Worm (Caenorhabditis elegans): Measurements from ENCODE around the gene T23F2.5.
A peak's percentile ranks its signal among the peaks of the same experiment; 100 is the strongest.

Gene T23F2.5

ce11 chrX:5522769-5523601 is 6.0 kb upstream of the T23F2.5 start, which contains the start of gene mboa-3 (continued):
- TF ChIP-seq bed-1 (GFP tag; IDR thresholded peaks at IDR 0.05) = no peak
- TF ChIP-seq lsy-27 (tag; optimal IDR thresholded peaks at IDR 0.05; ENCODE audit: borderline replicate concordance, insufficient read depth) = no peak
- TF ChIP-seq sdz-38 (tag; optimal IDR thresholded peaks at IDR 0.05) = no peak
- TF ChIP-seq dox-1 (GFP tag; IDR thresholded peaks at IDR 0.05) = peak; percentile 45; the same call in 1 of the 2 replicates
- no peak for TF ChIP-seq hmg-1.2 (GFP tag; IDR thresholded peaks at IDR 0.05)
- TF ChIP-seq ztf-22 (GFP tag; optimal IDR thresholded peaks at IDR 0.05) = peak; percentile 27
- TF ChIP-seq ztf-28 (GFP tag; IDR thresholded peaks at IDR 0.05) = no peak
- TF ChIP-seq lin-54 (GFP tag; optimal IDR thresholded peaks at IDR 0.05) = no peak

ce11 chrX:5519567-5519966 is 2.6 kb upstream of the T23F2.5 start:
- TF ChIP-seq cebp-1 (GFP tag; IDR thresholded peaks at IDR 0.05) = no peak
- TF ChIP-seq cebp-1 (tag; optimal IDR thresholded peaks at IDR 0.05) = peak; percentile 60
- TF ChIP-seq K12H6.12 (tag; optimal IDR thresholded peaks at IDR 0.05) = no peak

ce11 chrX:5518352-5518751 is 1.4 kb upstream of the T23F2.5 start:
- peak; percentile 37; the same call in 1 of the 2 replicates for TF ChIP-seq hmg-1.2 (GFP tag; IDR thresholded peaks at IDR 0.05)
- 0 out of 2 replicates have a peak, but pooled peaks have one; percentile 6 for TF ChIP-seq nhr-120 (GFP tag; IDR thresholded peaks at IDR 0.05)
- TF ChIP-seq madf-8 (GFP tag; conservative IDR thresholded peaks at IDR 0.05) = 0 out of 2 replicates have a peak, but pooled peaks have one; percentile 21
- TF ChIP-seq dpl-1 (GFP tag; optimal IDR thresholded peaks at IDR 0.05) = peak; percentile 37
- no peak for TF ChIP-seq akir-1 (GFP tag; optimal IDR thresholded peaks at IDR 0.05)
- TF ChIP-seq sdz-38 (tag; optimal IDR thresholded peaks at IDR 0.05) = no peak
- TF ChIP-seq bed-2 (GFP tag; IDR thresholded peaks at IDR 0.05) = no peak
- TF ChIP-seq egrh-3 (GFP tag; IDR thresholded peaks at IDR 0.05) = peak; percentile 48; the same call in 1 of the 2 replicates
- TF ChIP-seq lin-26 (GFP tag; IDR thresholded peaks at IDR 0.05) = no peak
- peak; percentile 71 for TF ChIP-seq madf-6 (GFP tag; IDR thresholded peaks at IDR 0.05)
- TF ChIP-seq aptf-2 (GFP tag; conservative IDR thresholded peaks at IDR 0.05) = peak; percentile 99
- TF ChIP-seq aptf-3 (GFP tag; IDR thresholded peaks at IDR 0.05) = peak; percentile 93
- no peak for TF ChIP-seq F39B2.1 (GFP tag; IDR thresholded peaks at IDR 0.05)
- TF ChIP-seq madf-3 (GFP tag; IDR thresholded peaks at IDR 0.05) = 0 out of 2 replicates have a peak, but pooled peaks have one; percentile 20
- TF ChIP-seq tbp1 (GFP tag; optimal IDR thresholded peaks at IDR 0.05) = no peak
- peak; percentile 56 for TF ChIP-seq efl-1 (GFP tag; optimal IDR thresholded peaks at IDR 0.05)
- peak; percentile 64 for TF ChIP-seq dox-1 (GFP tag; IDR thresholded peaks at IDR 0.05)

- TF ChIP-seq F39B2.1 (GFP tag; IDR thresholded peaks at IDR 0.05) = no peak
- TF ChIP-seq cebp-1 (GFP tag; IDR thresholded peaks at IDR 0.05) = no peak
- TF ChIP-seq cebp-1 (tag; optimal IDR thresholded peaks at IDR 0.05) = peak; percentile 21
Observed at ce11 chrX:5517844-5518243, 881 bp upstream of the T23F2.5 start.

- no peak for TF ChIP-seq T26A5.8 (tag; optimal IDR thresholded peaks at IDR 0.05)
Observed at ce11 chrX:5516365-5516764, 598 bp downstream of the T23F2.5 start.

ce11 chrX:5515459-5515858 is 1.5 kb downstream of the T23F2.5 start:
- TF ChIP-seq K12H6.12 (tag; optimal IDR thresholded peaks at IDR 0.05) (no peak), ceh-27 (GFP tag; optimal IDR thresholded peaks at IDR 0.05) (no peak), madf-10 (tag; optimal IDR thresholded peaks at IDR 0.05) (no peak), pha-4 (tag; optimal IDR thresholded peaks at IDR 0.05) (no peak), ceh-79 (tag; optimal IDR thresholded peaks at IDR 0.05) (no peak), B0261.1 (tag; optimal IDR thresholded peaks at IDR 0.05) (no peak), ztf-26 (tag; optimal IDR thresholded peaks at IDR 0.05) (no peak), lir-1 (GFP tag; conservative IDR thresholded peaks at IDR 0.05) (no peak)
